Worm (Caenorhabditis elegans): ENCODE results near the gene tbc-8.

The tbc-8 gene

ce11 chrIII:10347049-10347448 is 17.7 kb upstream of the tbc-8 start, which contains the start of gene tbx-8:
Gene tbx-8, plus strand, starts transcription at chrIII:10347349.
- TF ChIP-seq nhr-25 (tag; optimal IDR thresholded peaks at IDR 0.05) (no peak), egl-27 (tag; optimal IDR thresholded peaks at IDR 0.05) (no peak), mdl-1 (tag; optimal IDR thresholded peaks at IDR 0.05) (no peak), pqm-1 (tag; optimal IDR thresholded peaks at IDR 0.05) (no peak), ztf-11 (tag; optimal IDR thresholded peaks at IDR 0.05) (no peak), unc-39 (tag; optimal IDR thresholded peaks at IDR 0.05) (no peak), elt-2 (tag; optimal IDR thresholded peaks at IDR 0.05) (no peak), nhr-12 (tag; optimal IDR thresholded peaks at IDR 0.05) (no peak), lin-15B (tag; optimal IDR thresholded peaks at IDR 0.05) (no peak), zag-1 (tag; optimal IDR thresholded peaks at IDR 0.05) (no peak), nhr-67 (tag; optimal IDR thresholded peaks at IDR 0.05) (no peak), fkh-2 (tag; optimal IDR thresholded peaks at IDR 0.05) (no peak), nhr-237 (tag; optimal IDR thresholded peaks at IDR 0.05) (no peak)

- no peak for TF ChIP-seq jun-1 (tag; optimal IDR thresholded peaks at IDR 0.05)
- TF ChIP-seq elt-2 (tag; optimal IDR thresholded peaks at IDR 0.05) = no peak
- no peak for TF ChIP-seq egl-27 (tag; optimal IDR thresholded peaks at IDR 0.05)
- no peak for TF ChIP-seq daf-12 (tag; optimal IDR thresholded peaks at IDR 0.05)
- TF ChIP-seq pqm-1 (tag; optimal IDR thresholded peaks at IDR 0.05) = no peak
- no peak for TF ChIP-seq elt-3 (tag; optimal IDR thresholded peaks at IDR 0.05)
- TF ChIP-seq nhr-43 (tag; optimal IDR thresholded peaks at IDR 0.05; ENCODE audit: poor library complexity, severe bottlenecking) = no peak
- TF ChIP-seq aly-2 (tag; optimal IDR thresholded peaks at IDR 0.05) = no peak
- no peak for TF ChIP-seq fkh-10 (GFP tag; optimal IDR thresholded peaks at IDR 0.05)
- TF ChIP-seq ceh-16 (tag; optimal IDR thresholded peaks at IDR 0.05) = no peak
- TF ChIP-seq ztf-11 (tag; optimal IDR thresholded peaks at IDR 0.05) = no peak
- TF ChIP-seq elt-1 (tag; optimal IDR thresholded peaks at IDR 0.05) = no peak
- TF ChIP-seq egl-5 (tag; optimal IDR thresholded peaks at IDR 0.05) = no peak
- TF ChIP-seq ceh-82 (tag; optimal IDR thresholded peaks at IDR 0.05) = no peak
Measured at ce11 chrIII:10351595-10352207, 13.1 kb upstream of the tbc-8 start, which contains the start of gene T07C4.3. Gene T07C4.3, plus strand, starts transcription at chrIII:10352157.

- TF ChIP-seq nhr-12 (tag; optimal IDR thresholded peaks at IDR 0.05) (no peak), nhr-28 (tag; optimal IDR thresholded peaks at IDR 0.05) (no peak), mdl-1 (tag; optimal IDR thresholded peaks at IDR 0.05) (no peak), tbx-2 (tag; optimal IDR thresholded peaks at IDR 0.05) (no peak), ama-1 (optimal IDR thresholded peaks at IDR 0.05) (no peak), pha-4 (tag; optimal IDR thresholded peaks at IDR 0.05) (no peak), fkh-2 (tag; optimal IDR thresholded peaks at IDR 0.05) (no peak), nhr-237 (tag; optimal IDR thresholded peaks at IDR 0.05) (no peak), eor-1 (tag; optimal IDR thresholded peaks at IDR 0.05) (no peak), egl-5 (tag; optimal IDR thresholded peaks at IDR 0.05) (no peak), jun-1 (tag; optimal IDR thresholded peaks at IDR 0.05) (no peak), nhr-77 (tag; optimal IDR thresholded peaks at IDR 0.05) (no peak), fos-1 (tag; optimal IDR thresholded peaks at IDR 0.05) (no peak), mml-1 (tag; optimal IDR thresholded peaks at IDR 0.05) (no peak)
Measured at ce11 chrIII:10353423-10353822, 11.3 kb upstream of the tbc-8 start.

- peak; percentile 54 for TF ChIP-seq elt-2 (tag; optimal IDR thresholded peaks at IDR 0.05)
- TF ChIP-seq elt-3 (tag; optimal IDR thresholded peaks at IDR 0.05) = no peak
Measured at ce11 chrIII:10354591-10354990, 10.2 kb upstream of the tbc-8 start.

ce11 chrIII:10355382-10355781 is 9.4 kb upstream of the tbc-8 start, which contains the start of gene spp-1:
Gene spp-1, minus strand, starts transcription at chrIII:10355668.
- no peak for TF ChIP-seq unc-62 (GFP tag; optimal IDR thresholded peaks at IDR 0.05)
- TF ChIP-seq pha-4 (tag; optimal IDR thresholded peaks at IDR 0.05) = peak; percentile 57
- TF ChIP-seq ama-1 (optimal IDR thresholded peaks at IDR 0.05) = no peak
- peak; percentile 50 for TF ChIP-seq jun-1 (tag; optimal IDR thresholded peaks at IDR 0.05)
- TF ChIP-seq R02D3.7 (tag; optimal IDR thresholded peaks at IDR 0.05) = no peak
- peak; percentile 94 for TF ChIP-seq elt-2 (tag; optimal IDR thresholded peaks at IDR 0.05)
- peak; percentile 87 for TF ChIP-seq pqm-1 (tag; optimal IDR thresholded peaks at IDR 0.05)
- peak; percentile 31 for TF ChIP-seq ceh-28 (tag; optimal IDR thresholded peaks at IDR 0.05)
